Fruit fly (Drosophila melanogaster) whole organism, pupa: ENCODE results near the gene Klp98A.
A peak's percentile ranks its signal among the peaks of the same experiment; 100 is the strongest.

Experiments used
- CG10348 ChIP-seq: fragments of 200-800 bp; sonication (Bioruptor generic); IDR thresholded peaks from 2 replicates; pipeline ENCODE4 v1.3.6; 2022; ENCODE audit warnings: missing biosample characterization, missing genetic modification characterization
- CG13204 ChIP-seq: fragments of 200-800 bp; sonication (Bioruptor generic); optimal IDR thresholded peaks from 2 replicates; lab custom pipeline; 2018; ENCODE audit warnings: missing biosample characterization, mild to moderate bottlenecking, missing genetic modification characterization, moderate library complexity
- CG14655 ChIP-seq: fragments of 200-800 bp; sonication (Bioruptor generic); optimal IDR thresholded peaks from 3 replicates; lab custom pipeline; 2017; ENCODE audit warnings: mild to moderate bottlenecking, missing biosample characterization, missing genetic modification reagents, missing genetic modification characterization
- CG15710 ChIP-seq: fragments of 200-800 bp; sonication (Bioruptor generic); optimal IDR thresholded peaks from 2 replicates; lab custom pipeline; 2018; ENCODE audit warnings: missing biosample characterization, mild to moderate bottlenecking, missing genetic modification characterization, moderate library complexity
- CG17806 ChIP-seq: fragments of 200-800 bp; sonication (Bioruptor generic); optimal IDR thresholded peaks from 2 replicates; lab custom pipeline; 2018; ENCODE audit warnings: missing biosample characterization, mild to moderate bottlenecking, missing genetic modification characterization, moderate library complexity
- CG32121 ChIP-seq: fragments of 200-800 bp; sonication (Bioruptor generic); IDR thresholded peaks from 2 replicates; pipeline ENCODE4 v1.3.6; 2022; ENCODE audit warnings: missing biosample characterization, missing genetic modification characterization
- D1 ChIP-seq: fragments of 200-800 bp; sonication (Bioruptor generic); optimal IDR thresholded peaks from 2 replicates; lab custom pipeline; 2018; ENCODE audit warnings: missing biosample characterization, mild to moderate bottlenecking, missing genetic modification characterization, moderate library complexity
- EcR ChIP-seq: fragments of 200-800 bp; sonication (Bioruptor generic); optimal IDR thresholded peaks from 3 replicates; lab custom pipeline; 2019; ENCODE audit warnings: missing biosample characterization, missing genetic modification characterization, mild to moderate bottlenecking, moderate library complexity, missing genetic modification reagents
- Ets98B ChIP-seq: fragments of 200-800 bp; sonication (Bioruptor generic); IDR thresholded peaks from 2 replicates; pipeline ENCODE4 v1.3.6; 2022; ENCODE audit warnings: missing biosample characterization, missing genetic modification characterization
- Pif1A ChIP-seq: fragments of 200-800 bp; sonication (Bioruptor generic); optimal IDR thresholded peaks from 3 replicates; lab custom pipeline; 2016; ENCODE audit warnings: missing biosample characterization, missing genetic modification characterization
- Pif1B ChIP-seq: fragments of 200-800 bp; sonication (Bioruptor generic); optimal IDR thresholded peaks from 3 replicates; lab custom pipeline; 2016; ENCODE audit warnings: missing biosample characterization, missing genetic modification characterization
- Snoo ChIP-seq: fragments of 200-800 bp; sonication (Bioruptor generic); optimal IDR thresholded peaks from 3 replicates; lab custom pipeline; 2017; ENCODE audit warnings: missing biosample characterization, mild to moderate bottlenecking, missing genetic modification characterization, inconsistent platforms

DNA sequence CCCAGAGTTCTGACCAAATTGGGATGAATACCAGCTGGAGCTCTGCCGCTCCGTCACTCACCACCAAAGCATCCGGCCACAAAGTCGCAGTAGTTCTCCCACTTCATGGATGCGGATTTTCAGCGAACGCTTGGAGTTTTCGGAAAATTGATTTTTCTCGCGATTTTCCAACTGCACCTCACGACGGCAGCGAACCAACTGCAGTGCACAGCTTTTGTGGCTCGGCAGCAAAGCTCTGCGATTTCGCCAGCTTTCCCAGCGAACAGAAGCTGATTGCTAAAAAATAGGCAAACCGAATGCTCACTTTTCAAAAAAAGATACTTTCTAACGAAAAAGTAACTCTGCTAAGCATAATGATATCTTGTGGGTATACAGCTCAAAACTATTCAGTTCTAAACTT lies 2.2 kb upstream of the Klp98A start, which contains the start of gene CG5646:
- TF ChIP-seq CG14655 (GFP tag; lab: Kevin White, UChicago) (no peak), D1 (tag; lab: Kevin White, UChicago) (no peak), Pif1B (GFP tag; lab: Kevin White, UChicago) (no peak), CG17806 (tag; lab: Kevin White, UChicago) (no peak), CG15710 (tag; lab: Kevin White, UChicago) (no peak), Snoo (tag; lab: Kevin White, UChicago) (no peak), EcR (GFP tag; lab: Kevin White, UChicago) (no peak), CG10348 (GFP tag; lab: Robert Waterston, UW) (no peak), Ets98B (GFP tag; lab: Robert Waterston, UW) (peak; percentile 66; the same call in 1 of the 2 replicates), CG32121 (GFP tag; lab: Robert Waterston, UW) (peak; percentile 76), CG13204 (GFP tag; lab: Kevin White, UChicago) (no peak), Pif1A (GFP tag; lab: Kevin White, UChicago) (no peak)
